Fruit fly (Drosophila melanogaster): Measurements from ENCODE around the gene MESK4.

dm6 chr3R:16972575-16972974 is 16.0 kb upstream of the MESK4 start:
- TF ChIP-seq CG8319 (GFP tag; optimal IDR thresholded peaks at IDR 0.05) (no peak), Smox (GFP tag; optimal IDR thresholded peaks at IDR 0.05) (no peak), CG10669 (GFP tag; optimal IDR thresholded peaks at IDR 0.05) (no peak), CG11762 (GFP tag; optimal IDR thresholded peaks at IDR 0.05; ENCODE audit: insufficient read depth) (no peak), CG7368 (GFP tag; optimal IDR thresholded peaks at IDR 0.05) (no peak), Lpt (GFP tag; optimal IDR thresholded peaks at IDR 0.05) (no peak), dsx (GFP tag; optimal IDR thresholded peaks at IDR 0.05; ENCODE audit: poor library complexity, severe bottlenecking) (no peak), Sox14 (GFP tag; optimal IDR thresholded peaks at IDR 0.05) (no peak), Hr4 (GFP tag; optimal IDR thresholded peaks at IDR 0.05) (no peak), fd85E (GFP tag; optimal IDR thresholded peaks at IDR 0.05) (no peak), Blimp-1 (GFP tag; optimal IDR thresholded peaks at IDR 0.05) (no peak), CG10631 (GFP tag; optimal IDR thresholded peaks at IDR 0.05) (no peak), CG34406 (GFP tag; optimal IDR thresholded peaks at IDR 0.05) (no peak), cyc (GFP tag; optimal IDR thresholded peaks at IDR 0.05) (no peak)
